Worm (Caenorhabditis elegans): ENCODE data around the gene srlf-19.

DNA sequence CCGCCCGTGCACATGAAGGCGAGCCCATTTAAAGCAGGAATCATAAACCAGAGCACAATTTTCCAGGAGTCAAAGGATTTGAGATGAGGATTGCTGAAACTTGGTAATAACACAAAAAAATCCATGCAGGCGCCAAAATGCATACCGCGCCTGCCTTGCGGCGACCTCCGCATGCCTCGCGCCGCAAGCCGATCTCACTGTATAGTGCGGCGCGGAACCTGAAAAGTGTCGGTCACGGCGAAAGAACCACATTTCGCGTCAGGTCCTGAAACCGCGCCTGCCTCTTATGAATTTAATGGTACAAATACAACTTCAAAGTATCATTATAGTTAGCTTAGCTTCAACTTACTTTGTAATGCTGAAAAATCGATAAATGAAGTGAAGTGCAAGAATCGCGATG lies 4.8 kb upstream of the srlf-19 start:
- TF ChIP-seq snpc-1.3 (tag; optimal IDR thresholded peaks at IDR 0.05; ENCODE audit: insufficient read depth) (no peak), unc-62 (GFP tag; optimal IDR thresholded peaks at IDR 0.05) (no peak), gei-17 (GFP tag; optimal IDR thresholded peaks at IDR 0.05) (no peak), tlf-1 (GFP tag; optimal IDR thresholded peaks at IDR 0.05) (no peak), F10E7.11 (tag; optimal IDR thresholded peaks at IDR 0.05) (no peak), snpc-4 (GFP tag; optimal IDR thresholded peaks at IDR 0.05) (no peak), snpc-4 (tag; optimal IDR thresholded peaks at IDR 0.05) (peak in 1 of 4 experiments; percentile 1), pha-4 (tag; optimal IDR thresholded peaks at IDR 0.05) (no peak), T26A5.8 (tag; optimal IDR thresholded peaks at IDR 0.05) (no peak), ama-1 (optimal IDR thresholded peaks at IDR 0.05) (no peak), ama-1 (GFP tag; optimal IDR thresholded peaks at IDR 0.05) (no peak), B0336.3 (GFP tag; IDR thresholded peaks at IDR 0.05) (no peak), hmg-1.2 (GFP tag; IDR thresholded peaks at IDR 0.05) (no peak), die-1 (tag; optimal IDR thresholded peaks at IDR 0.05) (no peak), ceh-79 (tag; optimal IDR thresholded peaks at IDR 0.05) (no peak)
